Worm (Caenorhabditis elegans): ENCODE measurements around the gene fbxa-47.
A peak's percentile ranks its signal among the peaks of the same experiment; 100 is the strongest.

fbxa-47 gene

ce11 chrIII:2259329-2259728 is 27.1 kb upstream of the fbxa-47 start:
- TF ChIP-seq nhr-25 (tag; optimal IDR thresholded peaks at IDR 0.05; ENCODE audit: borderline replicate concordance, insufficient read depth) (no peak), Y105C5A.15 (GFP tag; IDR thresholded peaks at IDR 0.05) (no peak), madf-9 (GFP tag; conservative IDR thresholded peaks at IDR 0.05) (no peak), lin-39 (tag; optimal IDR thresholded peaks at IDR 0.05) (no peak)

DNA sequence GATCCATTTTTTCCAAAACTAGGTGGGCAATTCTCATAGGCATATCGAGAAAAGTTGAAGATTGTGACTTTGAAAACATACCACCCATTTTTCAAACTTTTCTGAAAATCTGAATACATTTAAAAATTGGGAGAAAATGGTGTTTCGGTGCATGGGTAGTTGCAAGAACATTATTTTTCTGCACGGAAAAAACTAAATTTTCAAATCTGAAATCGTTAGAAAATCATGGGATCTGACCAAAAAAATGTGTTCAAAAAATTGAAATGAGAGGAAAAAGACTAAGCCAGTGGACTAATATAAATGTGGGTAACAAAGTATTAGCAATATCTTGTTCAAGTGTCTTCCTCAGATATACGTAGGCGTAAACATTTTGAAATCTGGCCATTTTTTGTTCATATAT is 26.6 kb upstream of the fbxa-47 start, which contains the start of gene fbxa-43:
Gene fbxa-43 (minus strand): TSS at position 101 of the 400 bp plus-strand sequence.
- TF ChIP-seq nhr-76 (tag; optimal IDR thresholded peaks at IDR 0.05), result no peak
- TF ChIP-seq dmd-9 (GFP tag; IDR thresholded peaks at IDR 0.05), result no peak
- no peak for TF ChIP-seq madf-9 (GFP tag; conservative IDR thresholded peaks at IDR 0.05)
- no peak for TF ChIP-seq ztf-7 (tag; optimal IDR thresholded peaks at IDR 0.05)
- no peak for TF ChIP-seq nhr-11 (tag; optimal IDR thresholded peaks at IDR 0.05)
- no peak for TF ChIP-seq F49E8.2 (tag; optimal IDR thresholded peaks at IDR 0.05; ENCODE audit: borderline replicate concordance)
- no peak for TF ChIP-seq fos-1 (tag; optimal IDR thresholded peaks at IDR 0.05)
- no peak for TF ChIP-seq hlh-11 (tag; optimal IDR thresholded peaks at IDR 0.05)
- no peak for TF ChIP-seq ceh-82 (tag; optimal IDR thresholded peaks at IDR 0.05)
- no peak for TF ChIP-seq nhr-42 (GFP tag; IDR thresholded peaks at IDR 0.05)
- no peak for TF ChIP-seq fkh-10 (GFP tag; optimal IDR thresholded peaks at IDR 0.05)
- no peak for TF ChIP-seq mep-1 (tag; optimal IDR thresholded peaks at IDR 0.05)
- no peak for TF ChIP-seq duxl-1 (tag; optimal IDR thresholded peaks at IDR 0.05; ENCODE audit: poor library complexity)
- no peak for TF ChIP-seq Y105C5A.15 (GFP tag; IDR thresholded peaks at IDR 0.05)
- no peak for TF ChIP-seq Y75B8A.6 (GFP tag; IDR thresholded peaks at IDR 0.05)
- TF ChIP-seq nhr-237 (tag; optimal IDR thresholded peaks at IDR 0.05), result no peak
- no peak for TF ChIP-seq vab-7 (GFP tag; IDR thresholded peaks at IDR 0.05)

DNA sequence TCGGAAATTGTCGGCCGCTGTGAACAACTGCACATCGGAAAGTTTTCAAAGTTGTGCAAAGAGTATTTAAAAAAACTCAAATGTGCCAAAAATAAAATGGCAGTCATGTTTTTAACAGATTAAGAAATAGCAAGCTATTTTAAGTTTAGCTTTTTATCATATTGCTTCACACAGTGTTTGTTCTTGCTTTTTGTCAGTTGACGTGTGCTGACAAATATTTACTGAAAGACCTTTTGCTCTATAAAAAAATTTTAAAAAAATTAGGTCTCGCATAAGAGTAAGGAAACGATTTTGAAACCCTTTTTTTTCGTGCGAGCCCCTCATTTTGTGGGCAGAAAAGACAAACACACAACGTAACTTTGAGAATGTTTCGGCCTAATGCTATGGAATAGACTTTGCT is 23.3 kb upstream of the fbxa-47 start, which contains the start of gene fbxa-71:
Gene fbxa-71 (plus strand): TSS at position 301 of the 400 bp plus-strand sequence.
- TF ChIP-seq lin-13 (GFP tag; optimal IDR thresholded peaks at IDR 0.05) (no peak), dpl-1 (GFP tag; optimal IDR thresholded peaks at IDR 0.05) (no peak), Y105C5A.15 (GFP tag; IDR thresholded peaks at IDR 0.05) (no peak), madf-9 (GFP tag; conservative IDR thresholded peaks at IDR 0.05) (no peak), pqm-1 (tag; optimal IDR thresholded peaks at IDR 0.05) (no peak), unc-62 (GFP tag; optimal IDR thresholded peaks at IDR 0.05 in 1 of 2) (no peak), unc-62 (tag; optimal IDR thresholded peaks at IDR 0.05) (no peak), dmd-6 (GFP tag; IDR thresholded peaks at IDR 0.05) (no peak), gei-8 (GFP tag; optimal IDR thresholded peaks at IDR 0.05) (no peak), ztf-11 (tag; optimal IDR thresholded peaks at IDR 0.05) (no peak), nhr-111 (GFP tag; optimal IDR thresholded peaks at IDR 0.05) (no peak), ceh-62 (tag; optimal IDR thresholded peaks at IDR 0.05) (no peak), ceh-20 (GFP tag; IDR thresholded peaks at IDR 0.05) (no peak)

DNA sequence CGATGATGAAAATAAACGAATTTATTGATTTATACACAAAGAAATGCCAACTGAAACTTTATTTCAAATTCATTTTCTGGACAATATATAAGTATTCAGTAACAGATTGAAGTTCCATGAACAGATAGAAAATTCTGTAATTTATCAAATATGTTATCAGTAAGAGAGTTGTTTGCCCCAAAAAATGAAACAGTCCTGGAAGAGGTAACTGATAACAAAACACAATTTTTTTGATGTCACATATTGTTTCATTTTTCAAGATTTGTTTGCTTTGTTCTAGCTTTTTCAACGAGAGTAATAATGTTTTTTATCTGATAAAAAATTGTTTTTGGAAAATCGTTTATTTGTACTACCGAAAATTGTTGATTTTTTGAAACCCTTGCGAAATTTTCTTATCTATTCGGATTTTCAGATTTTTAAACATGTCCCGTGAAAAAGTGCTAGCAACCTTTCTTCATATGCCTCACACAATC is 20.8 kb upstream of the fbxa-47 start, which contains the start of gene fbxa-73:
Gene fbxa-73 (plus strand): TSS at position 423 of the 473 bp plus-strand sequence.
- TF ChIP-seq nhr-28 (tag; optimal IDR thresholded peaks at IDR 0.05) (peak; percentile 64), pqm-1 (tag; optimal IDR thresholded peaks at IDR 0.05) (peak; percentile 83), daf-16 (GFP tag; optimal IDR thresholded peaks at IDR 0.05) (no peak), daf-16 (tag; optimal IDR thresholded peaks at IDR 0.05) (peak; percentile 84), lin-15B (tag; optimal IDR thresholded peaks at IDR 0.05) (no peak)

DNA sequence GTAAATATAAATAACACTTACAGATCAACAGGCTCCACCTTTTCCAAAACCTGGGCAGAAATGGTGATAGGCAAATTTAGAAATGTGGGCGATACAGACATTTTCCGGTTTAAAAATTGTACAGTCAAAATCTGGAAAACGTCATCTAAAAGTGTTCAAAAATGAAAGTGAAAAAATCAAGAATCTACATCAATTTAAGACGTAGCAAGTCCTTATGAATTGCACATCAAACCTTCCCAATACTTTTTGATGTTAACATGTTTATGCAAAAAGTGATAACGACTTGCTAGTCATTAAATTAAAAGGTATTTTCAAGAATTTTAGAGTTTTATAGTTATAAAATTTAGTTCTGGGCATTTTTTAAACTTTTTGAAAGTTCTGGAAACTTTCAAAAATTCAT is 19.1 kb upstream of the fbxa-47 start, which contains the start of gene fbxa-7:
Gene fbxa-7 (minus strand): TSS at position 101 of the 400 bp plus-strand sequence.
- TF ChIP-seq nhr-11 (tag; optimal IDR thresholded peaks at IDR 0.05), result no peak
- no peak for TF ChIP-seq unc-62 (GFP tag; optimal IDR thresholded peaks at IDR 0.05 in 1 of 2)
- TF ChIP-seq unc-62 (tag; optimal IDR thresholded peaks at IDR 0.05), result no peak
- no peak for TF ChIP-seq F26F4.8 (GFP tag; conservative IDR thresholded peaks at IDR 0.05)
- no peak for TF ChIP-seq attf-4 (tag; optimal IDR thresholded peaks at IDR 0.05)
- TF ChIP-seq lin-39 (tag; optimal IDR thresholded peaks at IDR 0.05), result no peak
- TF ChIP-seq set-16 (GFP tag; IDR thresholded peaks at IDR 0.05), result no peak
- no peak for TF ChIP-seq ztf-7 (tag; optimal IDR thresholded peaks at IDR 0.05)
- TF ChIP-seq nhr-237 (tag; optimal IDR thresholded peaks at IDR 0.05), result no peak
- TF ChIP-seq nhr-6 (tag; optimal IDR thresholded peaks at IDR 0.05), result no peak
- no peak for TF ChIP-seq saeg-2 (GFP tag; IDR thresholded peaks at IDR 0.05)
- no peak for TF ChIP-seq Y5F2A.4 (GFP tag; optimal IDR thresholded peaks at IDR 0.05)
- TF ChIP-seq ceh-32 (tag; optimal IDR thresholded peaks at IDR 0.05; ENCODE audit: poor library complexity), result no peak
- no peak for TF ChIP-seq daf-12 (tag; optimal IDR thresholded peaks at IDR 0.05)
- no peak for TF ChIP-seq T26A8.4 (GFP tag; IDR thresholded peaks at IDR 0.05)
- no peak for TF ChIP-seq hlh-30 (tag; optimal IDR thresholded peaks at IDR 0.05; ENCODE audit: insufficient read depth)
- no peak for TF ChIP-seq dpl-1 (GFP tag; optimal IDR thresholded peaks at IDR 0.05)
- TF ChIP-seq ZK546.5 (tag; optimal IDR thresholded peaks at IDR 0.05), result no peak

All from whole organism, L4 larva.